Fruit fly (Drosophila melanogaster): ENCODE data around the gene Prosbeta3.

Prosbeta3 gene

dm6 chr3R:9028690-9029089 lies 22.7 kb upstream of the Prosbeta3 start (continued):
- TF ChIP-seq Xbp1 (GFP tag; optimal IDR thresholded peaks at IDR 0.05) (no peak), CG15011 (GFP tag; optimal IDR thresholded peaks at IDR 0.05) (no peak), CG17829 (tag; optimal IDR thresholded peaks at IDR 0.05) (no peak), pan (optimal IDR thresholded peaks at IDR 0.05) (no peak), pan (GFP tag; optimal IDR thresholded peaks at IDR 0.05 in 1 of 2, IDR thresholded peaks at IDR 0.05 in 1 of 2) (no peak), toy (GFP tag; IDR thresholded peaks at IDR 0.05) (no peak), Side (GFP tag; optimal IDR thresholded peaks at IDR 0.05) (no peak), eyg (GFP tag; optimal IDR thresholded peaks at IDR 0.05) (no peak), CG2202 (tag; optimal IDR thresholded peaks at IDR 0.05) (no peak), bsh (GFP tag; optimal IDR thresholded peaks at IDR 0.05) (no peak), slou (GFP tag; optimal IDR thresholded peaks at IDR 0.05) (no peak), CG10274 (GFP tag; optimal IDR thresholded peaks at IDR 0.05) (no peak), Vsx1 (GFP tag; optimal IDR thresholded peaks at IDR 0.05) (peak; percentile 87), CG33557 (GFP tag; optimal IDR thresholded peaks at IDR 0.05) (no peak), CG13296 (GFP tag; optimal IDR thresholded peaks at IDR 0.05) (no peak), ci (GFP tag; IDR thresholded peaks at IDR 0.05) (peak; percentile 53; the same call in 1 of the 3 replicates), crol (GFP tag; IDR thresholded peaks at IDR 0.05) (peak; percentile 21; the same call in 1 of the 2 replicates), lilli (GFP tag; optimal IDR thresholded peaks at IDR 0.05) (no peak), CG11560 (tag; IDR thresholded peaks at IDR 0.05) (no peak), grn (GFP tag; optimal IDR thresholded peaks at IDR 0.05) (no peak), mam (GFP tag; optimal IDR thresholded peaks at IDR 0.05) (no peak), CG12071 (GFP tag; optimal IDR thresholded peaks at IDR 0.05) (no peak), al (GFP tag; IDR thresholded peaks at IDR 0.05) (no peak), sd (tag; optimal IDR thresholded peaks at IDR 0.05) (peak; percentile 49), fd64A (GFP tag; optimal IDR thresholded peaks at IDR 0.05) (peak; percentile 43), Sox102F (GFP tag; optimal IDR thresholded peaks at IDR 0.05) (no peak), z (GFP tag; IDR thresholded peaks at IDR 0.05) (peak; percentile 60; the same call in 1 of the 3 replicates), inv (GFP tag; IDR thresholded peaks at IDR 0.05; ENCODE audit: partially characterized antibody) (no peak), gt (GFP tag; IDR thresholded peaks at IDR 0.05) (no peak), H15 (GFP tag; IDR thresholded peaks at IDR 0.05) (no peak), vnd (GFP tag; IDR thresholded peaks at IDR 0.05; ENCODE audit: partially characterized antibody) (no peak), pho (GFP tag; optimal IDR thresholded peaks at IDR 0.05) (no peak), cg (GFP tag; optimal IDR thresholded peaks at IDR 0.05) (peak; percentile 17), CG11085 (GFP tag; IDR thresholded peaks at IDR 0.05) (no peak), CG31224 (GFP tag; IDR thresholded peaks at IDR 0.05) (no peak), dan (GFP tag; IDR thresholded peaks at IDR 0.05) (no peak), Hmr (GFP tag; optimal IDR thresholded peaks at IDR 0.05) (no peak), CG8359 (GFP tag; optimal IDR thresholded peaks at IDR 0.05; ENCODE audit: borderline replicate concordance) (no peak), CG10147 (GFP tag; optimal IDR thresholded peaks at IDR 0.05) (no peak), ash1 (GFP tag; optimal IDR thresholded peaks at IDR 0.05) (no peak), pb (GFP tag; optimal IDR thresholded peaks at IDR 0.05) (no peak), CG11696 (GFP tag; IDR thresholded peaks at IDR 0.05) (no peak), CG2129 (GFP tag; IDR thresholded peaks at IDR 0.05; ENCODE audit: partially characterized antibody) (no peak), CG32767 (GFP tag; IDR thresholded peaks at IDR 0.05) (0 out of 2 replicates have a peak, but pooled peaks have one; percentile 36), pum (GFP tag; optimal IDR thresholded peaks at IDR 0.05) (no peak), tll (GFP tag; optimal IDR thresholded peaks at IDR 0.05) (peak in 1 of 2 experiments; percentile 0), CG15073 (GFP tag; optimal IDR thresholded peaks at IDR 0.05) (no peak), Hey (tag; optimal IDR thresholded peaks at IDR 0.05) (no peak), Bteb2 (GFP tag; optimal IDR thresholded peaks at IDR 0.05) (no peak), ftz-f1 (GFP tag; optimal IDR thresholded peaks at IDR 0.05) (no peak), Ravus (GFP tag; IDR thresholded peaks at IDR 0.05) (no peak)

Measured in whole organism, embryonic.